Fruit fly (Drosophila melanogaster) whole organism, pupa: Measurements from ENCODE around the gene CG10252.

Source experiments
- CG10348 ChIP-seq: fragments of 200-800 bp; sonication (Bioruptor generic); IDR thresholded peaks from 2 replicates; pipeline ENCODE4 v1.3.6; 2022; ENCODE audit warnings: missing biosample characterization, missing genetic modification characterization
- CG12605 ChIP-seq: fragments of 200-800 bp; sonication (Bioruptor generic); IDR thresholded peaks from 2 replicates; pipeline ENCODE4 v1.3.6; 2022; ENCODE audit warnings: missing biosample characterization, missing genetic modification characterization
- CG13204 ChIP-seq: fragments of 200-800 bp; sonication (Bioruptor generic); optimal IDR thresholded peaks from 2 replicates; lab custom pipeline; 2018; ENCODE audit warnings: missing biosample characterization, mild to moderate bottlenecking, missing genetic modification characterization, moderate library complexity
- CG14655 ChIP-seq: fragments of 200-800 bp; sonication (Bioruptor generic); optimal IDR thresholded peaks from 3 replicates; lab custom pipeline; 2017; ENCODE audit warnings: mild to moderate bottlenecking, missing biosample characterization, missing genetic modification reagents, missing genetic modification characterization
- CG15710 ChIP-seq: fragments of 200-800 bp; sonication (Bioruptor generic); optimal IDR thresholded peaks from 2 replicates; lab custom pipeline; 2018; ENCODE audit warnings: missing biosample characterization, mild to moderate bottlenecking, missing genetic modification characterization, moderate library complexity
- CG17806 ChIP-seq: fragments of 200-800 bp; sonication (Bioruptor generic); optimal IDR thresholded peaks from 2 replicates; lab custom pipeline; 2018; ENCODE audit warnings: missing biosample characterization, mild to moderate bottlenecking, missing genetic modification characterization, moderate library complexity
- CG32121 ChIP-seq: fragments of 200-800 bp; sonication (Bioruptor generic); IDR thresholded peaks from 2 replicates; pipeline ENCODE4 v1.3.6; 2022; ENCODE audit warnings: missing biosample characterization, missing genetic modification characterization
- CG4496 ChIP-seq: fragments of 200-800 bp; sonication (Bioruptor generic); IDR thresholded peaks from 3 replicates; pipeline ENCODE4 v1.3.6; 2022; ENCODE audit warnings: missing biosample characterization, missing genetic modification characterization
- CG9948 ChIP-seq: fragments of 200-800 bp; sonication (Bioruptor generic); optimal IDR thresholded peaks from 2 replicates; lab custom pipeline; 2018; ENCODE audit warnings: missing biosample characterization, mild to moderate bottlenecking, missing genetic modification characterization, moderate library complexity
- D1 ChIP-seq: fragments of 200-800 bp; sonication (Bioruptor generic); optimal IDR thresholded peaks from 2 replicates; lab custom pipeline; 2018; ENCODE audit warnings: missing biosample characterization, mild to moderate bottlenecking, missing genetic modification characterization, moderate library complexity
- EcR ChIP-seq: fragments of 200-800 bp; sonication (Bioruptor generic); optimal IDR thresholded peaks from 3 replicates; lab custom pipeline; 2019; ENCODE audit warnings: missing biosample characterization, missing genetic modification characterization, mild to moderate bottlenecking, moderate library complexity, missing genetic modification reagents
- Pif1A ChIP-seq: fragments of 200-800 bp; sonication (Bioruptor generic); optimal IDR thresholded peaks from 3 replicates; lab custom pipeline; 2016; ENCODE audit warnings: missing biosample characterization, missing genetic modification characterization
- Snoo ChIP-seq: fragments of 200-800 bp; sonication (Bioruptor generic); optimal IDR thresholded peaks from 3 replicates; lab custom pipeline; 2017; ENCODE audit warnings: missing biosample characterization, mild to moderate bottlenecking, missing genetic modification characterization, inconsistent platforms
- rn ChIP-seq: fragments of 200-800 bp; sonication (Bioruptor generic); IDR thresholded peaks from 2 replicates; pipeline ENCODE4 v1.3.6; 2022; ENCODE audit warnings: missing biosample characterization, missing genetic modification characterization

DNA sequence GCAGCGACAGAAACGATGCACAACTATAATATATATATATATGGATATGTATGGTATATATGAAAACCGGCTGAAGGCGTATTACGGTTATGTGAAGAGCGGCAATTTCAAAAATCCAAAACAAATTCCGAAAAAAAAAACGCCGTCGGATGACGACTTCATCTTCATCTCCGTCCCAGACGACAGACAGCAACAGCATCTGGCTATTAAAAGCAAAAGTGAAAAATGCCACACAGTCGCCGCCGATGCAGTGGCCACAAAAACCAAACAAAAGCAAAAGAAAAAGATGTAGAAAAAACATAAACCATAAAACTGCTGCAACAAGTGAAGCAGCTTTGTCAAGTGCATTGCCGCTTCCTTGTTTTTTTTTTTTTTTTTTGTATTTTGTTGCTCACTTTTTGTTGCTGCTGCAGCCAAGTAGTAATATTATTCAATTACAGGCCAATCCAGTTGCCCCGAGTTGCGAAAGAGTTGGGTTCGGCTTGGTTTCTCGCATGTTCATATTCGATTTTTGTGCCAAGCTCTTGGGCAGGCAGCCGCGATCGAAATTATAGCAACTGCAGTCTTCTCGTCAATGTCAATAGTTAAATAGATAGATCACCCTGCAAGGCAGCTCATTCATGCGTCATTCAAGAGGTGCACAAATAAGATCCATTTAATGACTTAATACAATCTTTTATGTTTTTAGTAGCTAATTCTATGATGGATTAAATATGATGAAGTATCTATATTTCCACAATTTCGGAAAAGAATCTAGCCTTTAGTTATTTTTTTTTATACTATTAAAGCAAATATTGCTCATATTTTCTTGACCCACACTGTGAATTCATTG lies 38.7 kb upstream of the CG10252 start:
- TF ChIP-seq CG9948 (tag; lab: Kevin White, UChicago) (no peak), CG10348 (GFP tag; lab: Robert Waterston, UW) (no peak), EcR (GFP tag; lab: Kevin White, UChicago) (no peak), CG12605 (peak; percentile 22; the same call in 1 of the 2 replicates), CG14655 (GFP tag; lab: Kevin White, UChicago) (no peak), rn (GFP tag; lab: Robert Waterston, UW) (no peak), CG13204 (GFP tag; lab: Kevin White, UChicago) (no peak), CG32121 (GFP tag; lab: Robert Waterston, UW) (no peak; the same call in 1 of the 2 replicates), CG4496 (GFP tag; lab: Robert Waterston, UW) (peak; percentile 79; the same call in 2 of the 3 replicates), D1 (tag; lab: Kevin White, UChicago) (no peak), Pif1A (GFP tag; lab: Kevin White, UChicago) (peak; percentile 21), Snoo (tag; lab: Kevin White, UChicago) (no peak), CG15710 (tag; lab: Kevin White, UChicago) (no peak), CG17806 (tag; lab: Kevin White, UChicago) (no peak)
